Fruit fly (Drosophila melanogaster): Measurements from ENCODE around the gene Gmd.

The Gmd gene

dm6 chr2L:5000287-5000871 is 23.6 kb upstream of the Gmd start (continued):
- TF ChIP-seq slbo (GFP tag; IDR thresholded peaks at IDR 0.05) (peak; percentile 86), Dip3 (GFP tag; optimal IDR thresholded peaks at IDR 0.05) (peak; percentile 67), grau (tag; optimal IDR thresholded peaks at IDR 0.05) (peak; percentile 68), Fer1 (GFP tag; optimal IDR thresholded peaks at IDR 0.05) (peak; percentile 86), CG10565 (GFP tag; optimal IDR thresholded peaks at IDR 0.05) (no peak), az2 (GFP tag; optimal IDR thresholded peaks at IDR 0.05) (peak; percentile 77), Xrp1 (GFP tag; IDR thresholded peaks at IDR 0.05) (peak; percentile 92), Ptx1 (GFP tag; IDR thresholded peaks at IDR 0.05) (peak; percentile 83), CG17802 (tag; optimal IDR thresholded peaks at IDR 0.05) (peak; percentile 33), gro (GFP tag; optimal IDR thresholded peaks at IDR 0.05) (peak; percentile 17), CG15601 (tag; optimal IDR thresholded peaks at IDR 0.05) (peak; percentile 79), CG6689 (GFP tag; IDR thresholded peaks at IDR 0.05) (peak; percentile 78), dpn (GFP tag; optimal IDR thresholded peaks at IDR 0.05) (peak; percentile 58 to 64), scrt (GFP tag; optimal IDR thresholded peaks at IDR 0.05) (peak; percentile 78), Doc2 (GFP tag; IDR thresholded peaks at IDR 0.05) (no peak), HmgZ (tag; optimal IDR thresholded peaks at IDR 0.05) (peak; percentile 80), bowl (GFP tag; IDR thresholded peaks at IDR 0.05) (peak; percentile 40; the same call in 1 of the 2 replicates), CG13894 (tag; optimal IDR thresholded peaks at IDR 0.05) (peak; percentile 67), CG11456 (GFP tag; IDR thresholded peaks at IDR 0.05) (0 out of 3 replicates have a peak, but pooled peaks have one; percentile 64), Six4 (GFP tag; optimal IDR thresholded peaks at IDR 0.05) (peak; percentile 71), caup (GFP tag; optimal IDR thresholded peaks at IDR 0.05; ENCODE audit: severe bottlenecking) (peak; percentile 81), Antp (GFP tag; optimal IDR thresholded peaks at IDR 0.05) (peak; percentile 75), rib (GFP tag; IDR thresholded peaks at IDR 0.05) (peak; percentile 25; the same call in 1 of the 2 replicates), sr (GFP tag; IDR thresholded peaks at IDR 0.05) (peak; percentile 41; the same call in 2 of the 3 replicates), CG3281 (GFP tag; optimal IDR thresholded peaks at IDR 0.05) (peak; percentile 88), ato (GFP tag; IDR thresholded peaks at IDR 0.05; ENCODE audit: partially characterized antibody) (no peak), CG4360 (GFP tag; IDR thresholded peaks at IDR 0.05) (0 out of 2 replicates have a peak, but pooled peaks have one; percentile 32), CG17359 (tag; optimal IDR thresholded peaks at IDR 0.05) (peak; percentile 76), hb (GFP tag; IDR thresholded peaks at IDR 0.05; ENCODE audit: partially characterized antibody) (no peak), CG3995 (GFP tag; optimal IDR thresholded peaks at IDR 0.05) (peak; percentile 30), CG7357 (GFP tag; IDR thresholded peaks at IDR 0.05) (peak; percentile 72), CG14667 (GFP tag; IDR thresholded peaks at IDR 0.05) (peak; percentile 60), Deaf1 (tag; optimal IDR thresholded peaks at IDR 0.05) (peak; percentile 85), CG14965 (GFP tag; optimal IDR thresholded peaks at IDR 0.05; ENCODE audit: borderline replicate concordance) (no peak), CG1603 (tag; optimal IDR thresholded peaks at IDR 0.05) (peak; percentile 42), ash1 (GFP tag; optimal IDR thresholded peaks at IDR 0.05) (no peak), stwl (tag; optimal IDR thresholded peaks at IDR 0.05) (no peak), NK7.1 (GFP tag; optimal IDR thresholded peaks at IDR 0.05) (no peak), lilli (GFP tag; optimal IDR thresholded peaks at IDR 0.05) (peak; percentile 86), maf-S (GFP tag; optimal IDR thresholded peaks at IDR 0.05) (no peak), CG11723 (GFP tag; optimal IDR thresholded peaks at IDR 0.05) (peak; percentile 63), CG43689 (GFP tag; IDR thresholded peaks at IDR 0.05) (no peak), br (optimal IDR thresholded peaks at IDR 0.05) (no peak), HLH54F (GFP tag; optimal IDR thresholded peaks at IDR 0.05) (peak; percentile 56), kah (GFP tag; optimal IDR thresholded peaks at IDR 0.05) (peak; percentile 60), Bdp1 (GFP tag; optimal IDR thresholded peaks at IDR 0.05) (peak; percentile 48), Neu2 (GFP tag; optimal IDR thresholded peaks at IDR 0.05; ENCODE audit: borderline replicate concordance) (peak; percentile 45), fd3F (GFP tag; optimal IDR thresholded peaks at IDR 0.05) (peak; percentile 69), CG17568 (GFP tag; optimal IDR thresholded peaks at IDR 0.05) (peak; percentile 87), Usf (GFP tag; optimal IDR thresholded peaks at IDR 0.05) (peak; percentile 64)

All from whole organism, embryonic.